Worm (Caenorhabditis elegans) whole organism, L1 larva: ENCODE results near the gene msp-36.

Experiments
- ceh-82 ChIP-seq, 3 experiments: fragments of 150-350 bp in 1 of 3; sonication (generic microtip) in 2 of 3; optimal IDR thresholded peaks; 2 replicates each; lab custom pipeline; 2014 to 2017; ENCODE audit warnings: missing biosample characterization in 3 of 3, missing genetic modification characterization in 3 of 3
- ceh-88 ChIP-seq: fragments of 200-800 bp; sonication (Bioruptor generic); IDR thresholded peaks from 2 replicates; pipeline ENCODE4 v1.3.6; 2022; ENCODE audit warnings: missing genetic modification characterization, missing compliant biosample characterization
- egl-13 ChIP-seq: sonication (generic microtip); optimal IDR thresholded peaks from 2 replicates; lab custom pipeline; 2016; ENCODE audit warnings: missing genotype, missing genetic modification reagents, missing genetic modification characterization, missing compliant biosample characterization
- lin-39 ChIP-seq: fragments of 150-350 bp; optimal IDR thresholded peaks from 2 replicates; lab custom pipeline; 2014; ENCODE audit warnings: missing biosample characterization, missing genetic modification reagents, missing genetic modification characterization
- nhr-11 ChIP-seq: fragments of 150-350 bp; optimal IDR thresholded peaks from 2 replicates; lab custom pipeline; 2014; ENCODE audit warnings: missing biosample characterization, missing genetic modification characterization
- nhr-77 ChIP-seq: fragments of 150-350 bp; optimal IDR thresholded peaks from 2 replicates; lab custom pipeline; 2014; ENCODE audit warnings: missing biosample characterization, missing genetic modification characterization
- pqm-1 ChIP-seq: sonication (generic microtip); optimal IDR thresholded peaks from 3 replicates; lab custom pipeline; 2017; ENCODE audit warnings: missing biosample characterization, missing genetic modification characterization
- snpc-4 ChIP-seq: fragments of 150-350 bp; optimal IDR thresholded peaks from 2 replicates; lab custom pipeline; 2014; ENCODE audit warnings: missing biosample characterization, missing genetic modification characterization
- unc-62 ChIP-seq: fragments of 150-350 bp; optimal IDR thresholded peaks from 2 replicates; lab custom pipeline; 2014; ENCODE audit warnings: missing biosample characterization, missing genetic modification reagents, missing genetic modification characterization
- zag-1 ChIP-seq: fragments of 150-350 bp; optimal IDR thresholded peaks from 2 replicates; lab custom pipeline; 2014; ENCODE audit warnings: missing biosample characterization, missing genetic modification characterization

- TF ChIP-seq ceh-88 (no peak), zag-1 (tag; lab: Kevin White, UChicago) (no peak), snpc-4 (tag; lab: Kevin White, UChicago) (no peak), nhr-11 (tag; lab: Kevin White, UChicago) (no peak), pqm-1 (tag; lab: Kevin White, UChicago) (no peak), unc-62 (no peak), egl-13 (tag; lab: Kevin White, UChicago) (no peak), nhr-77 (no peak), lin-39 (tag; lab: Kevin White, UChicago) (no peak), ceh-82 (tag; optimal IDR thresholded peaks at IDR 0.05; lab: Kevin White, UChicago) (no peak)
Observed at ce11 chrIV:10144909-10145308, 49.7 kb downstream of the msp-36 start.
